Fruit fly (Drosophila melanogaster) whole organism: Measurements from ENCODE around the gene CG46339.

Source experiments
- pan ChIP-seq: fragments of >200 bp; optimal IDR thresholded peaks from 2 replicates; lab custom pipeline; 2017
- psq ChIP-seq: fragments of >200 bp; optimal IDR thresholded peaks from 2 replicates; lab custom pipeline; 2017

DNA sequence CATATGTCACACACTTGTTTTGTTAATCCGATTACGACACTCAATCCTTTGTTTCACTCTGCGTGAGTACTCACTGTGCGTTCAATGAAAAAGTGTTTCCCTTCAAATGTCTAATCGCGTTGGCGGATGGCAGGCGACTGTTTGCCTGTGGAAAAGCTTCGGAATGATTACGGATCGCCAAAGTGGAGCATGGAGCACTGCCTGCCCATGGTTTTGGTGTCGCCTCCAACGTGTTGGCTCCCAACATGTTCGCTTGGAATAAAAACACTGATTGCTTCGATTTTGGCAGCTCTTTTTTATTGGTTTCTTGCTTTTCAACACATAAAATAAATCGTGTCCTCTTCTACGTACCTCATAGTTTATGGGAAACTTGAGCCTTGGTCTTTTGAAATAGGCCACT, 43.7 kb upstream of the CG46339 start, which contains the start of gene SPARC:
- TF ChIP-seq psq (lab: Kevin White, UChicago): no peak
- TF ChIP-seq pan (lab: Kevin White, UChicago): no peak
